Fruit fly (Drosophila melanogaster) whole organism, embryonic: ENCODE measurements around the gene Ldh.

Experiments used
- CG6175 ChIP-seq: fragments of 200-800 bp; sonication (Bioruptor generic); IDR thresholded peaks from 3 replicates; pipeline ENCODE4 v1.3.6; 2022; ENCODE audit warnings: missing biosample characterization, missing genetic modification characterization
- Gug ChIP-seq: fragments of 200-800 bp; sonication (Bioruptor generic); IDR thresholded peaks from 4 replicates; pipeline ENCODE4 v1.3.6; 2022; ENCODE audit warnings: missing biosample characterization, missing genetic modification characterization
- Hr39 ChIP-seq: fragments of >200 bp; optimal IDR thresholded peaks from 2 replicates; lab custom pipeline; 2017
- Sry-δ ChIP-seq: fragments of 200-800 bp; sonication (Bioruptor generic); optimal IDR thresholded peaks from 2 replicates; lab custom pipeline; 2016; ENCODE audit warnings: missing biosample characterization, missing genetic modification characterization
- h ChIP-seq: fragments of >200 bp; optimal IDR thresholded peaks from 2 replicates; lab custom pipeline; 2017
- lilli ChIP-seq: fragments of 200-800 bp; sonication (Bioruptor generic); optimal IDR thresholded peaks from 3 replicates; lab custom pipeline; 2016; ENCODE audit warnings: missing biosample characterization, missing genetic modification characterization
- lov ChIP-seq, 2 experiments: fragments of 200-800 bp in 1 of 2; fragments of >200 bp in 1 of 2; sonication (Bioruptor generic) in 1 of 2; IDR thresholded peaks in 1 of 2; optimal IDR thresholded peaks in 1 of 2; 2 replicates in 1 of 2; 3 replicates in 1 of 2; pipeline versions ENCODE4 v1.3.6 to Lab custom; 2017 to 2022; ENCODE audit warnings: missing biosample characterization in 1 of 2, missing genetic modification characterization in 1 of 2
- mld ChIP-seq: fragments of 200-800 bp; sonication (Bioruptor generic); IDR thresholded peaks from 3 replicates; pipeline ENCODE4 v1.3.6; 2022; ENCODE audit warnings: missing biosample characterization, missing genetic modification characterization; ENCODE audit not compliant: partially characterized antibody
- pnt ChIP-seq: fragments of 200-800 bp; sonication (Bioruptor generic); optimal IDR thresholded peaks from 3 replicates; lab custom pipeline; 2016; ENCODE audit warnings: missing biosample characterization, missing genetic modification characterization
- zen ChIP-seq: fragments of 200-800 bp; sonication (Bioruptor generic); optimal IDR thresholded peaks from 3 replicates; lab custom pipeline; 2018; ENCODE audit warnings: missing biosample characterization, mild to moderate bottlenecking, missing genetic modification characterization, moderate library complexity

DNA sequence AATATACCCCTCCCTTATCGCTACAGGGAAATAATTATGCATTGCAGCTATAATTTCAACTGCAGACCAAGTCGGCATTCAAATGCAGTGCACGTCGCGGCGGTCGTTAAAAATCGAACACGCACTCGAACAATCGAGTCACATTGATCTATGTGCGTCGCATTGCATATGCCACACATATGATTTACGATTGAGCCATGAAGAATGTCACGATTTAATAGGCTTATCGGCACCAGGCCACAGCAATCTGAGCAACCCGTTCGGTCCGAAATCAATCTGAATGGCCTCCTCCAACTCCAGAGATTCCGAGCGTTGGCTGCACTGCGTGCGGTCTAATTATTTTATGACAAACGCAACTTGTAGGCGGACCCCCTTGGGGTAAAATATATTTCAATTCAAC, 48.0 kb upstream of the Ldh start:
- no peak for TF ChIP-seq Hr39 (lab: Kevin White, UChicago)
- no peak for TF ChIP-seq Sry-δ
- no peak for TF ChIP-seq Gug
- no peak for TF ChIP-seq lov (optimal IDR thresholded peaks at IDR 0.05; lab: Kevin White, UChicago)
- TF ChIP-seq lov (GFP tag; IDR thresholded peaks at IDR 0.05; lab: Robert Waterston, UW) = no peak
- no peak for TF ChIP-seq zen (tag; lab: Kevin White, UChicago)
- no peak for TF ChIP-seq h
- TF ChIP-seq mld = no peak
- no peak for TF ChIP-seq pnt (GFP tag; lab: Kevin White, UChicago)
- no peak for TF ChIP-seq lilli (GFP tag; lab: Kevin White, UChicago)
- no peak for TF ChIP-seq CG6175 (GFP tag; lab: Robert Waterston, UW)
